Fruit fly (Drosophila melanogaster) whole organism, embryonic: Measurements from ENCODE around the gene CG10053.
A peak's percentile ranks its signal among the peaks of the same experiment; 100 is the strongest.

Experiments used
- Abd-B ChIP-seq: fragments of 200-800 bp; sonication (Bioruptor generic); optimal IDR thresholded peaks from 2 replicates; lab custom pipeline; 2018; ENCODE audit warnings: missing biosample characterization, mild to moderate bottlenecking, missing genetic modification characterization, moderate library complexity
- Blimp-1 ChIP-seq: fragments of 200-800 bp; sonication (Bioruptor generic); optimal IDR thresholded peaks from 3 replicates; lab custom pipeline; 2018; ENCODE audit warnings: missing biosample characterization, missing genetic modification characterization, mild to moderate bottlenecking, moderate library complexity, missing genetic modification reagents
- CG10959 ChIP-seq: fragments of 200-800 bp; sonication (Bioruptor generic); IDR thresholded peaks from 2 replicates; pipeline ENCODE4 v1.3.6; 2022; ENCODE audit warnings: missing biosample characterization, missing genetic modification characterization
- CG11398 ChIP-seq: fragments of 200-800 bp; sonication (Bioruptor generic); optimal IDR thresholded peaks from 2 replicates; lab custom pipeline; 2016; ENCODE audit warnings: missing biosample characterization, missing genetic modification characterization
- CG11723 ChIP-seq: fragments of 200-800 bp; sonication (Bioruptor generic); optimal IDR thresholded peaks from 2 replicates; lab custom pipeline; 2017; ENCODE audit warnings: missing biosample characterization, mild to moderate bottlenecking, missing genetic modification characterization
- CG13287 ChIP-seq: fragments of 200-800 bp; sonication (Bioruptor generic); IDR thresholded peaks from 2 replicates; pipeline ENCODE4 v1.3.6; 2022; ENCODE audit warnings: missing biosample characterization, missing genetic modification characterization; ENCODE audit not compliant: partially characterized antibody
- CG13424 ChIP-seq: fragments of 200-800 bp; sonication (Bioruptor generic); optimal IDR thresholded peaks from 2 replicates; lab custom pipeline; 2019; ENCODE audit warnings: missing biosample characterization, mild to moderate bottlenecking, missing genetic modification characterization, moderate library complexity
- CG15011 ChIP-seq: fragments of 200-800 bp; sonication (Bioruptor generic); optimal IDR thresholded peaks from 3 replicates; lab custom pipeline; 2018; ENCODE audit warnings: missing biosample characterization, mild to moderate bottlenecking, missing genetic modification characterization
- CG15269 ChIP-seq: fragments of 200-800 bp; sonication (Bioruptor generic); optimal IDR thresholded peaks from 2 replicates; lab custom pipeline; 2018; ENCODE audit warnings: missing biosample characterization, mild to moderate bottlenecking, missing genetic modification characterization, moderate library complexity
- CG15696 ChIP-seq: fragments of 200-800 bp; sonication (Bioruptor generic); optimal IDR thresholded peaks from 2 replicates; lab custom pipeline; 2019; ENCODE audit warnings: missing biosample characterization, mild to moderate bottlenecking, missing genetic modification characterization, moderate library complexity
- CG1647 ChIP-seq: fragments of 200-800 bp; sonication (Bioruptor generic); optimal IDR thresholded peaks from 3 replicates; lab custom pipeline; 2016; ENCODE audit warnings: missing biosample characterization, missing genetic modification characterization
- CG18476 ChIP-seq: fragments of 200-800 bp; sonication (Bioruptor generic); optimal IDR thresholded peaks from 2 replicates; lab custom pipeline; 2016; ENCODE audit warnings: missing biosample characterization, mild to moderate bottlenecking, missing genetic modification characterization
- CG31441 ChIP-seq: fragments of 200-800 bp; sonication (Bioruptor generic); IDR thresholded peaks from 2 replicates; pipeline ENCODE4 v1.3.6; 2022; ENCODE audit warnings: missing biosample characterization, missing genetic modification characterization
- CG32767 ChIP-seq: fragments of 200-800 bp; sonication (Bioruptor generic); IDR thresholded peaks from 2 replicates; pipeline ENCODE4 v1.3.6; 2022; ENCODE audit warnings: missing biosample characterization, missing genetic modification characterization
- CG3847 ChIP-seq: fragments of 200-800 bp; sonication (Bioruptor generic); IDR thresholded peaks from 2 replicates; pipeline ENCODE4 v1.3.6; 2022; ENCODE audit warnings: missing biosample characterization, missing genetic modification characterization
- CG4707 ChIP-seq: fragments of 200-800 bp; sonication (Bioruptor generic); optimal IDR thresholded peaks from 2 replicates; lab custom pipeline; 2018; ENCODE audit warnings: missing biosample characterization, mild to moderate bottlenecking, missing genetic modification characterization, moderate library complexity
- CG5180 ChIP-seq: fragments of 200-800 bp; sonication (Bioruptor generic); optimal IDR thresholded peaks from 3 replicates; lab custom pipeline; 2017; ENCODE audit warnings: missing biosample characterization, missing genetic modification characterization, mild to moderate bottlenecking, moderate library complexity, missing genetic modification reagents
- CG6654 ChIP-seq: fragments of 200-800 bp; sonication (Bioruptor generic); optimal IDR thresholded peaks from 2 replicates; lab custom pipeline; 2017; ENCODE audit warnings: missing biosample characterization, mild to moderate bottlenecking, missing genetic modification characterization
- CG7357 ChIP-seq: fragments of 200-800 bp; sonication (Bioruptor generic); IDR thresholded peaks from 3 replicates; pipeline ENCODE4 v1.3.6; 2022; ENCODE audit warnings: missing biosample characterization, missing genetic modification characterization
- CG8924 ChIP-seq: fragments of 200-800 bp; optimal IDR thresholded peaks from 3 replicates; lab custom pipeline; 2019; ENCODE audit warnings: missing biosample characterization, mild to moderate bottlenecking, missing genetic modification characterization, moderate library complexity
- CG9727 ChIP-seq: fragments of 200-800 bp; sonication (Bioruptor generic); optimal IDR thresholded peaks from 3 replicates; lab custom pipeline; 2017; ENCODE audit warnings: missing biosample characterization, mild to moderate bottlenecking, missing genetic modification characterization
- Dek ChIP-seq: fragments of 200-800 bp; sonication (Bioruptor generic); optimal IDR thresholded peaks from 3 replicates; lab custom pipeline; 2019; ENCODE audit warnings: missing biosample characterization, mild to moderate bottlenecking, missing genetic modification characterization, moderate library complexity
- Dll ChIP-seq: fragments of 200-800 bp; sonication (Bioruptor generic); IDR thresholded peaks from 4 replicates; pipeline ENCODE4 v1.3.6; 2022; ENCODE audit warnings: missing biosample characterization, missing genetic modification characterization; ENCODE audit not compliant: partially characterized antibody
- Doc2 ChIP-seq: fragments of 200-800 bp; sonication (Bioruptor generic); IDR thresholded peaks from 2 replicates; pipeline ENCODE4 v1.3.6; 2022; ENCODE audit warnings: missing biosample characterization, missing genetic modification characterization
- Hr51 ChIP-seq, 2 experiments: fragments of 200-800 bp; sonication (Bioruptor generic); optimal IDR thresholded peaks; 2 replicates in 1 of 2; 3 replicates in 1 of 2; lab custom pipeline; 2016 to 2018; ENCODE audit warnings: missing biosample characterization in 2 of 2, missing genetic modification characterization in 2 of 2, mild to moderate bottlenecking in 1 of 2, moderate library complexity in 1 of 2
- MTF-1 ChIP-seq: fragments of 200-800 bp; sonication (Bioruptor generic); optimal IDR thresholded peaks from 2 replicates; lab custom pipeline; 2018; ENCODE audit warnings: missing biosample characterization, mild to moderate bottlenecking, missing genetic modification characterization, borderline replicate concordance
- Med ChIP-seq: fragments of 200-800 bp; sonication (Bioruptor generic); peaks from one replicate; lab custom pipeline; 2016; ENCODE audit warnings: missing biosample characterization, missing genetic modification characterization, mild to moderate bottlenecking, inconsistent platforms, moderate library complexity
- Myb ChIP-seq: fragments of 200-800 bp; sonication (Bioruptor generic); optimal IDR thresholded peaks from 2 replicates; lab custom pipeline; 2016; ENCODE audit warnings: missing biosample characterization, missing genetic modification characterization
- Nf-YA ChIP-seq: fragments of 200-800 bp; sonication (Bioruptor generic); IDR thresholded peaks from 2 replicates; pipeline ENCODE4 v1.3.6; 2022; ENCODE audit warnings: missing biosample characterization, missing genetic modification characterization
- Taf1 ChIP-seq: fragments of 200-800 bp; sonication (Bioruptor generic); IDR thresholded peaks from 2 replicates; pipeline ENCODE4 v1.3.6; 2022; ENCODE audit warnings: missing biosample characterization, missing genetic modification characterization
- crp ChIP-seq, 2 experiments: fragments of 200-800 bp; sonication (Bioruptor generic); optimal IDR thresholded peaks; 2 replicates in 1 of 2; 3 replicates in 1 of 2; lab custom pipeline; 2017; ENCODE audit warnings: missing biosample characterization in 2 of 2, missing genetic modification characterization in 2 of 2, mild to moderate bottlenecking in 1 of 2, moderate library complexity in 1 of 2
- dan ChIP-seq: fragments of 200-800 bp; sonication (Bioruptor generic); IDR thresholded peaks from 2 replicates; pipeline ENCODE4 v1.3.6; 2022; ENCODE audit warnings: missing biosample characterization, missing genetic modification characterization
- fru ChIP-seq: fragments of >200 bp; optimal IDR thresholded peaks from 2 replicates; lab custom pipeline; 2017
- gce ChIP-seq: fragments of 200-800 bp; sonication (Bioruptor generic); IDR thresholded peaks from 3 replicates; pipeline ENCODE4 v1.3.6; 2022; ENCODE audit warnings: missing biosample characterization, missing genetic modification characterization
- grn ChIP-seq: fragments of 200-800 bp; sonication (Bioruptor generic); optimal IDR thresholded peaks from 3 replicates; lab custom pipeline; 2017; ENCODE audit warnings: missing biosample characterization, missing genetic modification characterization
- hb ChIP-seq: fragments of 200-800 bp; sonication (Bioruptor generic); IDR thresholded peaks from 3 replicates; pipeline ENCODE4 v1.3.6; 2022; ENCODE audit warnings: missing biosample characterization, missing genetic modification characterization; ENCODE audit not compliant: partially characterized antibody
- hbn ChIP-seq: fragments of 200-800 bp; sonication (Bioruptor generic); IDR thresholded peaks from 2 replicates; pipeline ENCODE4 v1.3.6; 2022; ENCODE audit warnings: missing biosample characterization, missing genetic modification characterization; ENCODE audit not compliant: partially characterized antibody
- inv ChIP-seq: fragments of 200-800 bp; sonication (Bioruptor generic); IDR thresholded peaks from 2 replicates; pipeline ENCODE4 v1.3.6; 2022; ENCODE audit warnings: missing biosample characterization, missing genetic modification characterization; ENCODE audit not compliant: partially characterized antibody
- lola ChIP-seq, 3 experiments: fragments of >200 bp in 2 of 3; fragments of 200-800 bp in 1 of 3; sonication (Bioruptor generic) in 1 of 3; optimal IDR thresholded peaks; 2 replicates each; lab custom pipeline; 2017 to 2019; ENCODE audit warnings: missing biosample characterization in 3 of 3, missing genetic modification characterization in 3 of 3, mild to moderate bottlenecking in 1 of 3, moderate library complexity in 1 of 3
- mam ChIP-seq: fragments of 200-800 bp; sonication (Bioruptor generic); optimal IDR thresholded peaks from 3 replicates; lab custom pipeline; 2016; ENCODE audit warnings: missing biosample characterization, missing genetic modification characterization
- mld ChIP-seq: fragments of 200-800 bp; sonication (Bioruptor generic); IDR thresholded peaks from 3 replicates; pipeline ENCODE4 v1.3.6; 2022; ENCODE audit warnings: missing biosample characterization, missing genetic modification characterization; ENCODE audit not compliant: partially characterized antibody
- nerfin-2 ChIP-seq: fragments of 200-800 bp; sonication (Bioruptor generic); IDR thresholded peaks from 2 replicates; pipeline ENCODE4 v1.3.6; 2022; ENCODE audit warnings: missing biosample characterization, missing genetic modification characterization; ENCODE audit not compliant: partially characterized antibody
- nmo ChIP-seq: fragments of 200-800 bp; sonication (Bioruptor generic); optimal IDR thresholded peaks from 2 replicates; lab custom pipeline; 2018; ENCODE audit warnings: missing biosample characterization, mild to moderate bottlenecking, missing genetic modification characterization, moderate library complexity
- nom ChIP-seq: fragments of 200-800 bp; sonication (Bioruptor generic); optimal IDR thresholded peaks from 2 replicates; lab custom pipeline; 2017; ENCODE audit warnings: missing biosample characterization, missing genetic modification characterization, mild to moderate bottlenecking, moderate library complexity, missing genetic modification reagents
- ro ChIP-seq: fragments of 200-800 bp; sonication (Bioruptor generic); IDR thresholded peaks from 2 replicates; pipeline ENCODE4 v1.3.6; 2022; ENCODE audit warnings: missing biosample characterization, missing genetic modification characterization
- trh ChIP-seq: fragments of 200-800 bp; sonication (Bioruptor generic); optimal IDR thresholded peaks from 2 replicates; lab custom pipeline; 2016; ENCODE audit warnings: missing biosample characterization, missing genetic modification characterization
- unc-4 ChIP-seq: fragments of 200-800 bp; sonication (Bioruptor generic); IDR thresholded peaks from 2 replicates; pipeline ENCODE4 v1.3.6; 2022; ENCODE audit warnings: missing biosample characterization, missing genetic modification characterization; ENCODE audit not compliant: partially characterized antibody
- vfl ChIP-seq: fragments of 200-800 bp; sonication (Bioruptor generic); optimal IDR thresholded peaks from 2 replicates; lab custom pipeline; 2016; ENCODE audit warnings: missing biosample characterization, missing genetic modification characterization
- zf30C ChIP-seq: fragments of 200-800 bp; sonication (Bioruptor generic); optimal IDR thresholded peaks from 3 replicates; lab custom pipeline; 2018; ENCODE audit warnings: missing biosample characterization, mild to moderate bottlenecking, missing genetic modification characterization

CG10053 gene

dm6 chr3R:7249460-7249859 lies 2.6 kb downstream of the CG10053 start, which contains the start of the genes CG1227 and Dtwd2 (continued):
- TF ChIP-seq CG7357 = peak; percentile 73; the same call in 2 of the 3 replicates
- peak; percentile 80 for TF ChIP-seq CG18476 (GFP tag; lab: Kevin White, UChicago)
- no peak for TF ChIP-seq nom (GFP tag; lab: Kevin White, UChicago)
- TF ChIP-seq CG15696 (tag; lab: Kevin White, UChicago) = peak; percentile 86
- peak; percentile 55; the same call in 1 of the 2 replicates for TF ChIP-seq CG10959 (GFP tag; lab: Robert Waterston, UW)
- peak; percentile 92 for TF ChIP-seq CG32767 (GFP tag; lab: Robert Waterston, UW)
- TF ChIP-seq Dek = no peak
- TF ChIP-seq Med (GFP tag; lab: Kevin White, UChicago) = peak; percentile 91
- peak; percentile 38 for TF ChIP-seq grn (GFP tag; lab: Kevin White, UChicago)
- TF ChIP-seq crp (GFP tag; optimal IDR thresholded peaks at IDR 0.05; lab: Kevin White, UChicago) = peak; percentile 85 to 96
- peak; percentile 86 for TF ChIP-seq gce
- TF ChIP-seq Nf-YA (GFP tag; lab: Robert Waterston, UW) = peak; percentile 85
- peak; percentile 33 for TF ChIP-seq CG6654 (GFP tag; lab: Kevin White, UChicago)
- TF ChIP-seq CG1647 (GFP tag; lab: Kevin White, UChicago) = no peak
- TF ChIP-seq CG11723 (GFP tag; lab: Kevin White, UChicago) = no peak
- peak; percentile 83 for TF ChIP-seq Taf1
- TF ChIP-seq Abd-B (GFP tag; lab: Kevin White, UChicago) = peak; percentile 65
- TF ChIP-seq CG4707 (GFP tag; lab: Kevin White, UChicago) = peak; percentile 77
- no peak for TF ChIP-seq nerfin-2
- peak; percentile 97 for TF ChIP-seq nmo (GFP tag; lab: Kevin White, UChicago)
- TF ChIP-seq CG13424 (tag; lab: Kevin White, UChicago) = peak; percentile 97
- TF ChIP-seq hb (GFP tag; lab: Robert Waterston, UW) = no peak
- TF ChIP-seq Doc2 (GFP tag; lab: Robert Waterston, UW) = no peak
- TF ChIP-seq dan (GFP tag; lab: Robert Waterston, UW) = no peak
- peak; percentile 64 for TF ChIP-seq mam (GFP tag; lab: Kevin White, UChicago)
- TF ChIP-seq lola (GFP tag; optimal IDR thresholded peaks at IDR 0.05; lab: Kevin White, UChicago) = peak in 1 of 3 experiments; percentile 88
- TF ChIP-seq inv = no peak
- TF ChIP-seq fru (lab: Kevin White, UChicago) = no peak
- no peak for TF ChIP-seq CG15011 (GFP tag; lab: Kevin White, UChicago)
- peak; percentile 45 to 97 for TF ChIP-seq Hr51 (GFP tag; optimal IDR thresholded peaks at IDR 0.05; lab: Kevin White, UChicago)
- TF ChIP-seq MTF-1 (GFP tag; lab: Kevin White, UChicago) = peak; percentile 76
- TF ChIP-seq trh (GFP tag; lab: Kevin White, UChicago) = peak; percentile 47
- TF ChIP-seq Myb = peak; percentile 8
- TF ChIP-seq CG3847 (GFP tag; lab: Robert Waterston, UW) = peak; percentile 91
- TF ChIP-seq CG15269 (tag; lab: Kevin White, UChicago) = peak; percentile 95
- peak; percentile 88 for TF ChIP-seq Blimp-1 (GFP tag; lab: Kevin White, UChicago)
- peak; percentile 45; the same call in 1 of the 2 replicates for TF ChIP-seq CG13287 (GFP tag; lab: Robert Waterston, UW)
- TF ChIP-seq zf30C = no peak
- no peak; the same call in none of the 2 replicates for TF ChIP-seq CG31441 (GFP tag; lab: Robert Waterston, UW)
- TF ChIP-seq hbn (GFP tag; lab: Robert Waterston, UW) = no peak
- TF ChIP-seq CG8924 (tag; lab: Kevin White, UChicago) = peak; percentile 96
- peak; percentile 66 for TF ChIP-seq CG5180 (GFP tag; lab: Kevin White, UChicago)
- TF ChIP-seq vfl (GFP tag; lab: Kevin White, UChicago) = peak; percentile 19
- TF ChIP-seq ro (GFP tag; lab: Robert Waterston, UW) = no peak
- TF ChIP-seq CG11398 (GFP tag; lab: Kevin White, UChicago) = peak; percentile 10
- TF ChIP-seq unc-4 (GFP tag; lab: Robert Waterston, UW) = no peak
- peak; percentile 90 for TF ChIP-seq CG9727 (GFP tag; lab: Kevin White, UChicago)
- no peak for TF ChIP-seq mld
- peak; percentile 36; the same call in 1 of the 4 replicates for TF ChIP-seq Dll (GFP tag; lab: Robert Waterston, UW)
